Worm (Caenorhabditis elegans): ENCODE measurements around the gene W01F3.2.

ce11 chrV:20691585-20691984 lies 31.5 kb downstream of the W01F3.2 start, which contains the start of gene F53F8.4:
- TF ChIP-seq unc-62 (GFP tag; optimal IDR thresholded peaks at IDR 0.05) (no peak), hlh-1 (tag; optimal IDR thresholded peaks at IDR 0.05) (no peak), lsy-2 (tag; optimal IDR thresholded peaks at IDR 0.05) (no peak), ces-1 (GFP tag; optimal IDR thresholded peaks at IDR 0.05) (no peak), elt-3 (tag; optimal IDR thresholded peaks at IDR 0.05) (no peak), nhr-12 (tag; optimal IDR thresholded peaks at IDR 0.05) (no peak), ztf-11 (tag; optimal IDR thresholded peaks at IDR 0.05) (no peak), elt-1 (tag; optimal IDR thresholded peaks at IDR 0.05; ENCODE audit: borderline replicate concordance, insufficient read depth) (no peak), mls-2 (tag; optimal IDR thresholded peaks at IDR 0.05) (no peak), lin-32 (GFP tag; optimal IDR thresholded peaks at IDR 0.05) (no peak)
